Worm (Caenorhabditis elegans): ENCODE results near the gene fbxb-25.

The fbxb-25 gene

DNA sequence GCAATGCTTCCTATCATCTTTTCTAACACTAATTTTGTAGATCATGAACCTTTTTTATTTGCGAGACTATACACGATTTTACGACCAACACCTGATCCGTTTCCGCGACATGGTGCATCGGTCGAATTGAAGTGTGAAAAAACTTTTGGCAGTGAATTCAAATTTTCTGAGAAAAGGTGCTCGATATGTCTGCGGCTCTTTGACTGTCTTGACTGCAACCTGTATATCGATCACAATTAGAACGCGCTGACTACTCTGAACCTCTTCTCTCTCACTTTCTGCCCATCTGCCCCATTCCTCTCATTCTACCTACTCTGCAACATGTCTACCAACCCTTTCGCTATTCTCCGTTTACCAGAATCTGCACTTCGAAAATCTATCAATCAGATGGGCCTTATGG lies 1.6 kb upstream of the fbxb-25 start, which contains the start of gene fbxb-26:
fbxb-26 (plus strand) TSS at position 301 of the 400 bp plus-strand sequence.
- no peak for TF ChIP-seq hlh-8 (tag; optimal IDR thresholded peaks at IDR 0.05)
- TF ChIP-seq ceh-2 (tag; optimal IDR thresholded peaks at IDR 0.05), result no peak
- TF ChIP-seq nfya-1 (tag; optimal IDR thresholded peaks at IDR 0.05), result no peak
- no peak for TF ChIP-seq F13H6.1 (tag; optimal IDR thresholded peaks at IDR 0.05)
- TF ChIP-seq ref-2 (tag; optimal IDR thresholded peaks at IDR 0.05), result no peak

- TF ChIP-seq sox-4 (tag; optimal IDR thresholded peaks at IDR 0.05) (no peak), ceh-14 (tag; optimal IDR thresholded peaks at IDR 0.05) (no peak), odd-2 (tag; optimal IDR thresholded peaks at IDR 0.05) (no peak), pax-1 (tag; optimal IDR thresholded peaks at IDR 0.05) (no peak), C08G9.2 (tag; optimal IDR thresholded peaks at IDR 0.05) (no peak), nhr-11 (tag; optimal IDR thresholded peaks at IDR 0.05) (no peak), ahr-1 (tag; optimal IDR thresholded peaks at IDR 0.05) (no peak), dve-1 (tag; optimal IDR thresholded peaks at IDR 0.05) (no peak), ceh-6 (GFP tag; optimal IDR thresholded peaks at IDR 0.05) (no peak), hlh-30 (tag; optimal IDR thresholded peaks at IDR 0.05; ENCODE audit: insufficient read depth) (no peak), pros-1 (tag; optimal IDR thresholded peaks at IDR 0.05) (no peak), ceh-2 (tag; optimal IDR thresholded peaks at IDR 0.05) (no peak), ceh-30 (tag; optimal IDR thresholded peaks at IDR 0.05) (no peak), elt-2 (tag; optimal IDR thresholded peaks at IDR 0.05) (no peak), T23F11.4 (GFP tag; optimal IDR thresholded peaks at IDR 0.05) (no peak), sox-2 (GFP tag; IDR thresholded peaks at IDR 0.05) (no peak), eyg-1 (tag; optimal IDR thresholded peaks at IDR 0.05) (no peak), fkh-6 (tag; optimal IDR thresholded peaks at IDR 0.05) (no peak)
Measured at ce11 chrII:1688813-1689212, 5.0 kb downstream of the fbxb-25 start, which contains the start of the genes fbxb-18 and fbxb-19. TSS of gene fbxb-18 (minus strand) at chrII:1688913. TSS of gene fbxb-19 (minus strand) at chrII:1689181.

DNA sequence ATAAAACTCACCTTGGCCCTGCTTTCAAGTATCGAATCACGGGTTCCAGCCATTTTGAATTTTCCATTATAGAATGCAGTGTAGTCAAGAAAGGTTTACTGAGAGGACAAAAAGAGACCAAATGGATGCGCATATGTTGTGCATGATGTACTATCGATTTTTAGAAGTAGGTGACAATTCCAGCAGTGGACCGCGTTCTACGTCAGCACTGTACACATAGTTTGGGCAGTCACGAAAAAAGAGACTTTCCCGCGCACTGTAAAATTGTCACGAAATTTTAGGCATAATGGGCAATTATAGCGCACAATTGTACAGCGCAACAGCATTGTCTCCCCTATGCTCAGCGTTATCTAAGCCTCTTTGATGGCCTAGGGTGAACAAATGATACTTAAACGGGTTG lies 7.2 kb downstream of the fbxb-25 start, which contains the start of gene fbxc-22:
fbxc-22 (minus strand) TSS at position 101 of the 400 bp plus-strand sequence.
- TF ChIP-seq nfya-1 (tag; optimal IDR thresholded peaks at IDR 0.05), result no peak
- TF ChIP-seq rnt-1 (tag; optimal IDR thresholded peaks at IDR 0.05), result no peak
- no peak for TF ChIP-seq unc-55 (GFP tag; optimal IDR thresholded peaks at IDR 0.05)
- no peak for TF ChIP-seq odd-2 (tag; optimal IDR thresholded peaks at IDR 0.05)
- TF ChIP-seq sox-2 (GFP tag; IDR thresholded peaks at IDR 0.05), result no peak
- no peak for TF ChIP-seq ztf-16 (tag; optimal IDR thresholded peaks at IDR 0.05)
- no peak for TF ChIP-seq zip-5 (tag; optimal IDR thresholded peaks at IDR 0.05)
- TF ChIP-seq K09A11.1 (tag; optimal IDR thresholded peaks at IDR 0.05; ENCODE audit: insufficient read depth), result no peak
- no peak for TF ChIP-seq sox-4 (tag; optimal IDR thresholded peaks at IDR 0.05)
- no peak for TF ChIP-seq ceh-9 (tag; optimal IDR thresholded peaks at IDR 0.05)
- TF ChIP-seq dmd-4 (tag; optimal IDR thresholded peaks at IDR 0.05; ENCODE audit: borderline replicate concordance), result no peak
- no peak for TF ChIP-seq ceh-45 (GFP tag; IDR thresholded peaks at IDR 0.05)
- TF ChIP-seq ceh-18 (tag; optimal IDR thresholded peaks at IDR 0.05), result no peak
- TF ChIP-seq nhr-232 (tag; optimal IDR thresholded peaks at IDR 0.05), result no peak
- TF ChIP-seq fkh-10 (GFP tag; optimal IDR thresholded peaks at IDR 0.05), result no peak

DNA sequence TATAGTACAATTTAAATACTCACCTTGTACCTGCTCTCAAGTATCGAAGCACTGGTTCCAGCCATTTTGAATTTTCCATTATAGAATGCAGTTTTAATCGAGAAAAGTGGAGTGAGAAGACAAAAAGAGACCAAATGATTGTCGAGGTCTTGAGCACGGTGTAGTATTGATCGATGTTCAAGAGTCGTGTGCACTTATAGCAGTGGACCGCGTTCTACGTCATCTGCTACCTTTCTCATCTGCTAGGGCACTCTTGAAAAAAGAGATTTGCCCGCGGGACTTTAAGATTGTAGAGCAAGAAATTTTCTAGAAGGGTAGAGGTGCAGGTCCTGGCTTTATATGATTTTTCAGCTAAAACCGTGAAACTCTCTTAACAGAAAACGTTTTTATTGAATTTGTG lies 9.0 kb downstream of the fbxb-25 start, which contains the start of gene fbxc-21:
fbxc-21 (minus strand) TSS at position 101 of the 400 bp plus-strand sequence.
- TF ChIP-seq pag-3 (tag; optimal IDR thresholded peaks at IDR 0.05; ENCODE audit: borderline replicate concordance), result no peak
- TF ChIP-seq tbx-2 (tag; optimal IDR thresholded peaks at IDR 0.05), result no peak
- TF ChIP-seq fkh-6 (tag; optimal IDR thresholded peaks at IDR 0.05), result no peak
- no peak for TF ChIP-seq ceh-48 (tag; optimal IDR thresholded peaks at IDR 0.05)
- no peak for TF ChIP-seq unc-3 (GFP tag; conservative IDR thresholded peaks at IDR 0.05)
- no peak for TF ChIP-seq unc-3 (tag; optimal IDR thresholded peaks at IDR 0.05)
- no peak for TF ChIP-seq ztf-16 (tag; optimal IDR thresholded peaks at IDR 0.05)
- no peak for TF ChIP-seq ceh-14 (tag; optimal IDR thresholded peaks at IDR 0.05)
- TF ChIP-seq madf-2 (tag; optimal IDR thresholded peaks at IDR 0.05), result no peak
- no peak for TF ChIP-seq hlh-8 (tag; optimal IDR thresholded peaks at IDR 0.05)
- TF ChIP-seq pros-1 (tag; optimal IDR thresholded peaks at IDR 0.05), result no peak
- TF ChIP-seq C08G9.2 (tag; optimal IDR thresholded peaks at IDR 0.05), result no peak
- TF ChIP-seq rnt-1 (tag; optimal IDR thresholded peaks at IDR 0.05), result no peak

All from whole organism, late embryonic.